Worm (Caenorhabditis elegans) whole organism, L4 larva: ENCODE data around the gene F13H8.11.

ENCODE experiments used
- T26A8.4 ChIP-seq: fragments of 200-800 bp; sonication (Bioruptor generic); IDR thresholded peaks from 2 replicates; pipeline ENCODE4 v1.3.6; 2022; ENCODE audit warnings: missing genetic modification characterization, missing compliant biosample characterization
- ZK337.2 ChIP-seq: fragments of 200-800 bp; sonication (Bioruptor generic); IDR thresholded peaks from 2 replicates; pipeline ENCODE4 v1.3.6; 2022; ENCODE audit warnings: missing genetic modification reagents, missing genetic modification characterization, missing compliant biosample characterization
- aha-1 ChIP-seq: fragments of 150-350 bp; peaks from one replicate; lab custom pipeline; 2014; ENCODE audit warnings: missing biosample characterization, missing genetic modification characterization
- arid-1 ChIP-seq: fragments of 200-800 bp; sonication (Bioruptor generic); conservative IDR thresholded peaks from 2 replicates; pipeline ENCODE4 v1.3.6; 2022; ENCODE audit warnings: missing genetic modification reagents, missing genetic modification characterization, missing compliant biosample characterization
- ceh-44 ChIP-seq: fragments of 200-800 bp; sonication (Bioruptor generic); IDR thresholded peaks from 2 replicates; pipeline ENCODE4 v1.3.6; 2022; ENCODE audit warnings: missing genetic modification reagents, missing genetic modification characterization, missing compliant biosample characterization
- ceh-82 ChIP-seq: sonication (generic microtip); optimal IDR thresholded peaks from 2 replicates; lab custom pipeline; 2017; ENCODE audit warnings: missing biosample characterization, missing genetic modification characterization
- cey-2 ChIP-seq: sonication (generic microtip); optimal IDR thresholded peaks from 3 replicates; lab custom pipeline; 2017; ENCODE audit warnings: missing genetic modification characterization, mild to moderate bottlenecking, missing compliant biosample characterization, antibody characterized with exemption, borderline replicate concordance; ENCODE audit not compliant: insufficient read depth
- ctbp-1 ChIP-seq: fragments of 200-800 bp; sonication (Bioruptor generic); IDR thresholded peaks from 2 replicates; pipeline ENCODE4 v1.3.6; 2022; ENCODE audit warnings: missing genetic modification reagents, missing genetic modification characterization, missing compliant biosample characterization
- daf-12 ChIP-seq: fragments of 150-350 bp; optimal IDR thresholded peaks from 2 replicates; lab custom pipeline; 2014; ENCODE audit warnings: missing biosample characterization, missing genetic modification reagents, missing genetic modification characterization
- daf-16 ChIP-seq, 3 experiments: sonication (generic microtip); optimal IDR thresholded peaks; 2 replicates each; lab custom pipeline; 2016 to 2017; ENCODE audit warnings: missing genetic modification characterization in 3 of 3, missing genetic modification reagents in 3 of 3, mild to moderate bottlenecking in 2 of 3, missing compliant biosample characterization in 2 of 3, missing biosample characterization in 1 of 3, moderate library complexity in 1 of 3
- daf-8 ChIP-seq: fragments of 200-800 bp; sonication (Bioruptor generic); IDR thresholded peaks from 2 replicates; pipeline ENCODE4 v1.3.6; 2022; ENCODE audit warnings: missing genetic modification characterization, missing compliant biosample characterization
- dmd-6 ChIP-seq: fragments of 200-800 bp; sonication (Bioruptor generic); IDR thresholded peaks from 2 replicates; pipeline ENCODE4 v1.3.6; 2022; ENCODE audit warnings: missing genetic modification reagents, missing genetic modification characterization, missing compliant biosample characterization
- egl-27 ChIP-seq: sonication (generic microtip); optimal IDR thresholded peaks from 3 replicates; lab custom pipeline; 2017; ENCODE audit warnings: missing biosample characterization, missing genetic modification reagents, missing genetic modification characterization
- fos-1 ChIP-seq: fragments of 150-350 bp; optimal IDR thresholded peaks from 2 replicates; lab custom pipeline; 2014; ENCODE audit warnings: missing biosample characterization, missing genetic modification characterization
- hlh-11 ChIP-seq: fragments of 200-800 bp; sonication (Bioruptor generic); optimal IDR thresholded peaks from 2 replicates; lab custom pipeline; 2018; ENCODE audit warnings: mild to moderate bottlenecking, missing genetic modification characterization, missing compliant biosample characterization
- hlh-30 ChIP-seq: sonication (generic microtip); optimal IDR thresholded peaks from 2 replicates; lab custom pipeline; 2017; ENCODE audit warnings: antibody characterized with exemption, mild to moderate bottlenecking, missing genetic modification characterization, missing compliant biosample characterization; ENCODE audit not compliant: insufficient read depth
- jun-1 ChIP-seq: fragments of 150-350 bp; optimal IDR thresholded peaks from 2 replicates; lab custom pipeline; 2014; ENCODE audit warnings: missing biosample characterization, missing genetic modification reagents, missing genetic modification characterization
- lin-13 ChIP-seq: fragments of 150-350 bp; optimal IDR thresholded peaks from 2 replicates; lab custom pipeline; 2014; ENCODE audit warnings: missing biosample characterization, missing genetic modification reagents, missing genetic modification characterization
- madf-5 ChIP-seq, 2 experiments: fragments of 200-800 bp; sonication (Bioruptor generic); IDR thresholded peaks; 2 replicates each; pipeline ENCODE4 v1.3.6; 2022; ENCODE audit warnings: missing compliant biosample characterization in 2 of 2, missing genetic modification characterization in 2 of 2
- madf-9 ChIP-seq: fragments of 200-800 bp; sonication (Bioruptor generic); conservative IDR thresholded peaks from 2 replicates; pipeline ENCODE4 v1.3.6; 2022; ENCODE audit warnings: missing genetic modification reagents, missing genetic modification characterization, missing compliant biosample characterization
- mdl-1 ChIP-seq, 2 experiments: fragments of 150-350 bp in 1 of 2; sonication (generic microtip) in 1 of 2; optimal IDR thresholded peaks; 2 replicates each; lab custom pipeline; 2014 to 2017; ENCODE audit warnings: missing biosample characterization in 2 of 2, missing genetic modification characterization in 2 of 2
- nhr-11 ChIP-seq: fragments of 150-350 bp; optimal IDR thresholded peaks from 2 replicates; lab custom pipeline; 2014; ENCODE audit warnings: missing biosample characterization, missing genetic modification characterization
- nhr-111 ChIP-seq: fragments of 200-800 bp; sonication (Bioruptor generic); optimal IDR thresholded peaks from 2 replicates; lab custom pipeline; 2018; ENCODE audit warnings: mild to moderate bottlenecking, missing genetic modification characterization, missing compliant biosample characterization
- nhr-28 ChIP-seq: fragments of 150-350 bp; optimal IDR thresholded peaks from 2 replicates; lab custom pipeline; 2014; ENCODE audit warnings: missing biosample characterization, missing genetic modification characterization
- nhr-41 ChIP-seq: fragments of 200-800 bp; sonication (Bioruptor generic); IDR thresholded peaks from 2 replicates; pipeline ENCODE4 v1.3.6; 2022; ENCODE audit warnings: missing genetic modification reagents, missing genetic modification characterization, missing compliant biosample characterization
- nhr-77 ChIP-seq: fragments of 150-350 bp; optimal IDR thresholded peaks from 2 replicates; lab custom pipeline; 2014; ENCODE audit warnings: missing biosample characterization, missing genetic modification characterization
- pqm-1 ChIP-seq: sonication (generic microtip); optimal IDR thresholded peaks from 2 replicates; lab custom pipeline; 2017; ENCODE audit warnings: missing biosample characterization, missing genetic modification characterization
- spr-3 ChIP-seq: fragments of 200-800 bp; sonication (Bioruptor generic); optimal IDR thresholded peaks from 2 replicates; lab custom pipeline; 2018; ENCODE audit warnings: mild to moderate bottlenecking, missing genetic modification characterization, missing compliant biosample characterization
- unc-130 ChIP-seq: sonication (generic microtip); optimal IDR thresholded peaks from 2 replicates; lab custom pipeline; 2016; ENCODE audit warnings: missing genetic modification reagents, missing genetic modification characterization, missing compliant biosample characterization
- vab-7 ChIP-seq: fragments of 200-800 bp; sonication (Bioruptor generic); IDR thresholded peaks from 2 replicates; pipeline ENCODE4 v1.3.6; 2022; ENCODE audit warnings: missing genetic modification reagents, missing genetic modification characterization, missing compliant biosample characterization
- zfp-3 ChIP-seq: fragments of 200-800 bp; sonication (Bioruptor generic); conservative IDR thresholded peaks from 2 replicates; pipeline ENCODE4 v1.3.6; 2022; ENCODE audit warnings: missing genetic modification reagents, missing genetic modification characterization, missing compliant biosample characterization
- zip-2 ChIP-seq: fragments of 150-350 bp; optimal IDR thresholded peaks from 2 replicates; lab custom pipeline; 2014; ENCODE audit warnings: missing biosample characterization, missing genetic modification characterization

The F13H8.11 gene

ce11 chrII:6259867-6260266 lies at the start of gene F13H8.11:
TSS of gene F13H8.11 (minus strand) at chrII:6260021.
- TF ChIP-seq daf-16 (GFP tag; optimal IDR thresholded peaks at IDR 0.05; lab: Kevin White, UChicago), result no peak
- TF ChIP-seq daf-16 (tag; optimal IDR thresholded peaks at IDR 0.05; lab: Kevin White, UChicago), result peak; percentile 90
- peak; percentile 76 for TF ChIP-seq pqm-1
- no peak for TF ChIP-seq madf-5 (GFP tag; IDR thresholded peaks at IDR 0.05; lab: Robert Waterston, UW)
- peak; percentile 9 for TF ChIP-seq nhr-77
- TF ChIP-seq jun-1 (tag; lab: Kevin White, UChicago), result no peak
- no peak for TF ChIP-seq zfp-3 (GFP tag; lab: Robert Waterston, UW)
- peak; percentile 92 for TF ChIP-seq nhr-28 (tag; lab: Kevin White, UChicago)
- TF ChIP-seq mdl-1 (tag; optimal IDR thresholded peaks at IDR 0.05; lab: Kevin White, UChicago), result no peak
- TF ChIP-seq ceh-44, result no peak
- no peak; the same call in 1 of the 2 replicates for TF ChIP-seq dmd-6 (GFP tag; lab: Robert Waterston, UW)
- TF ChIP-seq zip-2 (tag; lab: Kevin White, UChicago), result no peak
- TF ChIP-seq, all 104 proteins: peak for 4

ce11 chrII:6309198-6309597 lies 49.4 kb upstream of the F13H8.11 start, which contains the start of gene glb-10:
TSS of gene glb-10 (minus strand) at chrII:6309298.
- TF ChIP-seq aha-1 (peak; percentile 80), spr-3 (GFP tag; lab: Kevin White, UChicago) (no peak), T26A8.4 (GFP tag; lab: Robert Waterston, UW) (no peak), vab-7 (GFP tag; lab: Robert Waterston, UW) (no peak), madf-9 (GFP tag; lab: Robert Waterston, UW) (no peak), nhr-41 (GFP tag; lab: Robert Waterston, UW) (no peak)

- TF ChIP-seq hlh-30 (tag; lab: Kevin White, UChicago), result no peak
- no peak for TF ChIP-seq ceh-82 (tag; lab: Kevin White, UChicago)
- no peak for TF ChIP-seq daf-8 (GFP tag; lab: Robert Waterston, UW)
- TF ChIP-seq cey-2 (tag; lab: Kevin White, UChicago), result no peak
- TF ChIP-seq nhr-111 (GFP tag; lab: Kevin White, UChicago), result no peak
- no peak for TF ChIP-seq vab-7 (GFP tag; lab: Robert Waterston, UW)
- no peak for TF ChIP-seq egl-27 (tag; lab: Kevin White, UChicago)
- TF ChIP-seq daf-12 (tag; lab: Kevin White, UChicago), result no peak
- no peak for TF ChIP-seq fos-1 (tag; lab: Kevin White, UChicago)
- TF ChIP-seq unc-130 (GFP tag; lab: Kevin White, UChicago), result no peak
- TF ChIP-seq arid-1 (GFP tag; lab: Robert Waterston, UW), result no peak
- no peak for TF ChIP-seq hlh-11
These were observed 46.3 kb upstream of the F13H8.11 start, which contains the start of gene C29F5.8 for ce11 chrII:6306125-6306524. TSS of gene C29F5.8 (plus strand) at chrII:6306425.

- no peak for TF ChIP-seq lin-13 (GFP tag; lab: Kevin White, UChicago)
- TF ChIP-seq nhr-11 (tag; lab: Kevin White, UChicago), result peak; percentile 36
- peak in 1 of 2 experiments; percentile 18 for TF ChIP-seq daf-16 (GFP tag; optimal IDR thresholded peaks at IDR 0.05; lab: Kevin White, UChicago)
- no peak for TF ChIP-seq daf-16 (tag; optimal IDR thresholded peaks at IDR 0.05; lab: Kevin White, UChicago)
- 0 out of 2 replicates have a peak, but pooled peaks have one; percentile 41 for TF ChIP-seq ZK337.2 (GFP tag; lab: Robert Waterston, UW)
- peak; percentile 4 for TF ChIP-seq nhr-28 (tag; lab: Kevin White, UChicago)
- no peak for TF ChIP-seq vab-7 (GFP tag; lab: Robert Waterston, UW)
- no peak for TF ChIP-seq ctbp-1 (GFP tag; lab: Robert Waterston, UW)
These were observed 43.5 kb upstream of the F13H8.11 start, which contains the start of gene C29F5.1 for ce11 chrII:6303209-6303740. TSS of gene C29F5.1 (plus strand) at chrII:6303525.
